Worm (Caenorhabditis elegans) whole organism, dauer: ENCODE data around the gene galt-1.

ENCODE experiments used
- unc-62 ChIP-seq: sonication (generic microtip); optimal IDR thresholded peaks from 2 replicates; lab custom pipeline; 2017; ENCODE audit warnings: missing biosample characterization, missing genetic modification reagents, missing genetic modification characterization

Gene galt-1

DNA sequence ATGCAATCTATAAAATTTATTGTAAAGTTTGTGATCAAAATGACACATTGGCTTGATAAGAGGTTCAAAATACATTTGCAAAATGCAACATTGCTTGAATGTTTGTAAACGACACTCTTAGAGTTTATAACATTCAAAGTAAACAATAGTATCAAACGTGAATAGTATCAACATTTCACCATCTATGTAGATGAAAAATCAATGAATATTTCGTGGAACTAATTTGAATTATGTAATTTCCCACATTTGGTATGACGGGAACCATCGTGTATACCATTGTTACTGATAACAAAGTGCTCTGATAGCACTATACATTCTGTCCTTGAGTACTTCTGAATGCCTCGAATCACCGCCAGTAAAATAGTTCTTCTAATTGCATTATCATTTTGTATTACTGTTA is at the start of gene galt-1:
TSS of gene galt-1 (plus strand) at position 318 of the 400 bp plus-strand sequence.
- no peak for TF ChIP-seq unc-62 (GFP tag; lab: Kevin White, UChicago)

DNA sequence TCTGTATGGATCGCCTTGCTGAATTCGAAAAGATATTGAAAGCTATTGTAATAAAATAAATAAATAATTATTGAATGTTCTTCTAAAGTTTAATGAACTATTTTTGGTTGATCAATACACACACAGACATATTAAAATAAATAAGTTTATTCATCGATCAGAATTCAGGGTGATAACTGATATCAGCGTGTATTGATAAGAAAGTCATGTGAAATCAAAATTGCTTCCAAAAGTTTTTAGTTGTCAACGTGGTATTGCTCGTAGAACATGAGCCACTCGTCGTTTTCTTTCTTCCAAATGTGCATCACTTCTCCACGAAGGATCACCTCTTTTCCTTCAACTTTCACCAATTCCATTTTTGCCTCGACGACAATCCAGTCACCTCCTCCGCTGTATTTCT is 48.3 kb upstream of the galt-1 start:
- TF ChIP-seq unc-62 (GFP tag; lab: Kevin White, UChicago): no peak

DNA sequence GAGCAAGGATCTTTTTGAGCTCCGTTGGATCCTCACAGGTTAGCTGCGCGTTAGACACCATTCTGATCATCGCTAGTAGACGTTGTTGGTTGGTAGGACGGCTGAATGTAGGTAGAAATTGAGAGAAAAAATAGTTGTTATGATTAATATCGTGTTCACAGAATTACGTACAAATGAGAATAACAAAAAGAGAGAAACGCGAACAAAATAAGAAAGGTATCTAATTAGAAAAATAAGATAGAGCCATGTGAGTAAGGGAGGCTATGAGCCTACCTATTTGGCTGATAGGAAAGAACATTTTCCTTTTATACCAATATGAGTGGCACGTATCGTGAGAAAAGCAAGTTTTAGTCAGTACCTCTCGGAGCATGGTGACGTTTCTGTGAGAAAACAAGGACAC is 47.0 kb upstream of the galt-1 start, which contains the start of gene C04E6.8:
TSS of gene C04E6.8 (minus strand) at position 101 of the 400 bp plus-strand sequence.
- no peak for TF ChIP-seq unc-62 (GFP tag; lab: Kevin White, UChicago)

DNA sequence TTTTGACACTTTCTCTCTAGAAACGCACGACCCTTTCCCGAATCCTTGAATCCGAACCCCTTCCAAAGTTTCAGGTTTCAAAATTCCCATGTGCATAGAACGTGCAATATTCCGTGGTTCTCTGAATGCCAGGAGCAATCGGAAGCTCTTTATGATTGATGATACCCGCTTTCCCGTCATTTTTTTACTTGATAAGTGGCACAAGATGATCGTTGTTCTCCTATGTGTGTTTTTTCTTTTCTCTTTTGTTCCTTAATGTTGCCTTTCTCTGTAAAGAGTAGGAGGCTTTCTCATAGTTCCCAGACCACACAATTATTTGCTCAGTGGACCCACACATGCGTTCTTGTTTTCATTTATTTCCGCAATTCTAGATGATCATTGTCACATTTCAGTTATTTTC is 41.9 kb upstream of the galt-1 start:
- TF ChIP-seq unc-62 (GFP tag; lab: Kevin White, UChicago): no peak

DNA sequence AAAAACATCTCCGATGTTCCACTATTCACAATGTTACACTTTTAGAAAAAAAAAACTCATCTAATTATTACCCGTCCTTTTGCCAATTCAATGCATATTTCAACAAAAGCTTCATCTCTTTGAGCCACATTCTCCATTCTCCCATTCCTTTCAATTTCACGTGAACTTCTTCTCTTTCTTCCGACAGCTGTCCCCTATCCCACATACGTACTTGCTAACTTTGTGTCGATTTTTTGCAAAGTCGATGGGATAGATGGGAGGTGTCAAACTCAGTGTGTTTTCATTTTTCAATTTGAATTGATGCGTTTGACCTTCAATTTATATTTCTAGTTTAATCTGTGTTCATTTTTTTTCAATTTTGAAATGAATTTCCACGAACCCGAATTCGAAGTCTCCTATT is 39.5 kb upstream of the galt-1 start:
- TF ChIP-seq unc-62 (GFP tag; lab: Kevin White, UChicago): no peak

DNA sequence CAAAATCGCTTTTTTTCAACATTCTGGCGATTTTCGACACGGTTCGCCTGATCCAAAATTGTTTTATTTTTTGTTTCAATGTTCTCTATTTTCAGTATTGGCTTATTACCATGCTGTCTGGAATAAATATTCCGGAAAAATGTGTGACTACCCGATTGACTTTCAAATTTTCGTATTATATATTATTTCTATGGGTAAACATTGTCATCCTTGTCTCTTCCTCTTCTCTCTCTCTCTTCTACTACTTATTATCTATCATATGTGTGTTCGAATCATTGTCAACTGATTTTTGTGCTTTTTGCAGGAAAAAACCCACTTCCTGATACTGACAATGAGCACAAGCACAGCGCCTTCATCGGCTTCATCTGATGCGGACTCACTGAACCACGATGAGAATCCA is 37.7 kb upstream of the galt-1 start, which contains the start of gene C04E6.7:
TSS of gene C04E6.7 (plus strand) at position 301 of the 400 bp plus-strand sequence.
- TF ChIP-seq unc-62 (GFP tag; lab: Kevin White, UChicago): no peak

DNA sequence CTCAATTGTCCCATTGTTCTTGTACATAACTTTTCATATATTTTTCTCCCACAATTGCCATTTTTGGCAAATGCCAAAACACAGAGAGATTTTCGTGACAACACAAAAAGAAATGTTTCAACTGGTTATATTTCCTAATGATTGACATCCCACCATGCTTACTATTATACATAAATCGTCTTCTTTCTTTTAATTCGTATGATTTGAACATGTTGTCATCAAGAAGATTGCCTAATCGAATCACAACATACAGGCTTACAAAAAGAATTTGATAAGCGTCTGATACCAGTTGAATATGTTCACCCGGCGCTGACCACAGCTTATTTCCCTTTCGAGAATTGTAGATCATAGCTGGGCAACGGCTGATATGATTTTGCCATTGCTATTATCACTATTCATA is 35.7 kb upstream of the galt-1 start, which contains the start of gene grd-9:
TSS of gene grd-9 (plus strand) at position 301 of the 400 bp plus-strand sequence.
- no peak for TF ChIP-seq unc-62 (GFP tag; lab: Kevin White, UChicago)

DNA sequence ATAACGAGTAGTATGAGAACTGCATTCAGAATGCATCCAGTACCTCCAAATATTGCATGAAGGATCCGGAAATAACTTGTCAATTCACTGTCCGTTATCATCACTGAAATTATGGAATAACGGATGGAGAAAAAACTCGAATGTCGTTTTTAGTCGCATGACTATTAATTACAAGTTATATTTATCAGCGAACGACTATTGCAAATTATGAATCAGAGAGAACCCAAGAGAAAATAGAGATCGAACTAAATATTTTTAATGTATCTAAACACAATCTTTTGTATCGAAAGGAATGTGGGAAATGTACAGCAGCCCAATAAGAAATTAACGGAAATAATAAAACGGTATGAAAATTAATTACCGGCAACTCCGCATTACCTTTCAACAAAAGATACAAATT is 30.8 kb upstream of the galt-1 start, which contains the start of gene srd-16:
TSS of gene srd-16 (minus strand) at position 101 of the 400 bp plus-strand sequence.
- TF ChIP-seq unc-62 (GFP tag; lab: Kevin White, UChicago): no peak

DNA sequence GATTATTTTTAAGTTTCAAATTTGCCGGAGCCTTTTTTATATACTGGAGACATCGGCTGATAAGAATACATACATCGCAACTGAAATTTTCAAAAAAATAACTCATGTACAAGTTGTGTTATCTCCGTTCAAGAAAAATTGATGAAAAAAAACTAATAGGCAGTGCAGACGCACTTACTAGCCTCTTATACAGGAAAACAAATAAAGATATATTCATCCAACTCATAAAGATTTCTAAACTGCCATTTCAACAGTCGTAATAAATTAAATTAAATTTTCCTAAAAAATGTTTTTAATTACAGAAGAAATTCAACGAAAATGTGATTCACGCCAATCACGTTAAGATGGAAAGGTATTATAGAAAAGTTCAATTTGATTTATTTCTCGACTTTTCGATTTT is 28.9 kb upstream of the galt-1 start, which contains the start of gene C04E6.5:
TSS of gene C04E6.5 (plus strand) at position 301 of the 400 bp plus-strand sequence.
- TF ChIP-seq unc-62 (GFP tag; lab: Kevin White, UChicago): no peak

DNA sequence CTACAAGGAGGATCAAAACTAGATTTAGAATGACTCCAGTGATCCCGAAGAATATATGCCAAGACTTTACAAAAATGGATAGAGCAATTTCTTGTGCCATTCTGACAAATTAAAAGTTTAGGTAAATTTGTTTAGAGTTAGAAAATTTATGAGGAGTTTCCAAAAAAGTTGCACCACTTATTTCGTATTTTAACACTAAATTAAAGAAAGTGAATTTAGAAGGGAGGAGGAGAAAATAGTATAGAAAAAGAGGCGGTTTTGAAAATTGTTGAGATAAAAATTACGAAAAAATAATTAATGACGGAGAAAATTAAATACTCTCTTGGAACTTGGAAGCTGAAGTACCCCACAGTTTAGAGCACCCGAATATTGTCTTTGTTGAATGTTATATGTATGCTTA is 24.5 kb upstream of the galt-1 start, which contains the start of gene srd-15:
TSS of gene srd-15 (minus strand) at position 101 of the 400 bp plus-strand sequence.
- TF ChIP-seq unc-62 (GFP tag; lab: Kevin White, UChicago): no peak

DNA sequence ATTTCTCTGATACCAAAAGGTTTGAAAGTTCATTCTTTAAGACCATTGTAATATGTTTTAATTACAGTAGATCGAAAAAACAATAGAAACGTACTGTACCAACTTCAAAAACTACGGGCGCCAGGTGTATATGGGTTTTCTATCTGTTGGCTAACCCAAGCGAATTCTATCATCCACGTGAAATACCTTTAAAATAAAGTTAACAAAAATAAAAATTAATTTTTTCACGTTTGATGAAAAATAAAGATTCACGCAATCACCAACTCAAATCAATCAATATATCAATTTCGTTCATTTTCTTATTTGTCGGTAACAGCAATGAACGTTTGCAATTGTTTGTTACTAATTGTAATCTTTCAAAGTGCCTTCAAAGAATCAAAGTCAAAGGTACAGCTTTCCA is 23.6 kb upstream of the galt-1 start, which contains the start of gene C04E6.4:
TSS of gene C04E6.4 (plus strand) at position 301 of the 400 bp plus-strand sequence.
- TF ChIP-seq unc-62 (GFP tag; lab: Kevin White, UChicago): no peak

DNA sequence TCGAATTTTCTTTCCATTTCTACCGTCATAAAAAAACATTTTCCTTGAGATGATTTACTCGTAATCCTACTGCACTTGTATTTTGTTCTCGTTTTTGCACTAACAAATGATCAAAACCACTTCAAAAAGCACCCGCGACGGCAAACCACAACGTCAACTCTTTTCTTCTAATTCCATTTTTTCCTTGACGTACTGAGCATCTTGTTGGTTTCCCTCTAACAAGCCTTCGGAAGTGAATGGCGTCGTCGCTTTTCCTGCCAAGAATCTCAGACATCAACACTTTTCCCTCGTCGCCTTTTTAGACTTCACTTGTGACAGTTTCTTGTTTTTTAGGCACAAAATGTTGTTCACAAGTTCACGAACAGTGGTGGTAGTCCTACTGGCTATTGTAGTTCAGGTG is 18.3 kb upstream of the galt-1 start, which contains the start of gene C04E6.13:
TSS of gene C04E6.13 (plus strand) at position 301 of the 400 bp plus-strand sequence.
- TF ChIP-seq unc-62 (GFP tag; lab: Kevin White, UChicago): no peak

DNA sequence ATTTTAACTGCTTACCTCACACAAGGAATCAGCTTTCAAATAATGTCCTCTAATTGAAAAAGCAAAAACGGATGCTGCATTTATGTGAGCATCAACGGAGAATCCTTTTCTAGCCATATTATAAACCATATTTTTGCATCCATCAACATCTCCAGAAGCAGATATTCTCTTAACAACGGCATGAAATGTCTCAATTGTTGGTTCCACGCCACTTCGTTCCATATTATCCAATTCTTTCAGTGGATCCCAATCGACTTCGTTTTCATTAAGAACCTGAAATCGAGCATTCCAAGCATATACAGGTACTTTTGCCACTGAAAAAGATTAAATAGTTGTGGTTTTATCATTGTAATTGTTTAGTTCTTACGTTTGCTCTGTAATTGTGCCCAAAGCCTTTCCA is 13.8 kb upstream of the galt-1 start:
- TF ChIP-seq unc-62 (GFP tag; lab: Kevin White, UChicago): no peak

DNA sequence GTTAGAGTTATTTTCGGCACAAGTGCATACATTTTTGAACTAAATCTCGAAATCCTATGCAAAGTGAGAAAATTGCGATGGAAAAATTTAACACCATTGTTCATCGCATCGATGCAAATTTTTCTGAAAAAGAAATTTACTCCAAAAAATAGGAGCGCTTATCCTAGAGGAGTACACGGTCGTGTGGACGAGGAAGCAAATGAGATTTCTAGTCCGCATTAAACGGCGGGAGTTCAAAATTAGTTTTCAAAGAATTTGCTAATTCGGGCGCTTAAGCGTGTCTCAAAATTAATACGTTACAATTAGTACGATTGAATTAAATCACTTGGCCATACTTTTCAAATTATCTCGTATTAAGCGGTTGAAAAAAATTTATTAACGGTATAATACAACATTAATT is 13.0 kb upstream of the galt-1 start, which contains the start of gene lrpr-1:
TSS of gene lrpr-1 (minus strand) at position 185 of the 400 bp plus-strand sequence.
- no peak for TF ChIP-seq unc-62 (GFP tag; lab: Kevin White, UChicago)

DNA sequence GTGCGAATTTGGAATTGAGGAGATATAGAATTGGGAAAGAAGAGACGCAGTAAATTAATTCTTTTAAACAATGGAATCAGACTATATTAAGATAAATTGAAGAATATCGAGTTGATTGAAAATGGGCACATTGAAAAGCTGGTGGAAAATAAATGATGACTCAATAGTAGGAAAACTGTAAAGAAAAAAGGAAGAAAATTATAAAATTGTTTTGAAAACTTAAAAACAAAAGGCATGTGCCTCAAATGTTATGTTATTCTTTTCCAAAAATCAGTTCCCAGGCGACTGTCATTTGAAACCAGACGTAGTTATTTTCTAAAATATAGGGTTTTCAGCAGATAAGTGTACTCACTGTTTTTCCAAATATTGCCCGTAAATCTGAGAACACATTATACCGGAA is 10.8 kb upstream of the galt-1 start, which contains the start of gene C04E6.12:
TSS of gene C04E6.12 (minus strand) at position 101 of the 400 bp plus-strand sequence.
- no peak for TF ChIP-seq unc-62 (GFP tag; lab: Kevin White, UChicago)

DNA sequence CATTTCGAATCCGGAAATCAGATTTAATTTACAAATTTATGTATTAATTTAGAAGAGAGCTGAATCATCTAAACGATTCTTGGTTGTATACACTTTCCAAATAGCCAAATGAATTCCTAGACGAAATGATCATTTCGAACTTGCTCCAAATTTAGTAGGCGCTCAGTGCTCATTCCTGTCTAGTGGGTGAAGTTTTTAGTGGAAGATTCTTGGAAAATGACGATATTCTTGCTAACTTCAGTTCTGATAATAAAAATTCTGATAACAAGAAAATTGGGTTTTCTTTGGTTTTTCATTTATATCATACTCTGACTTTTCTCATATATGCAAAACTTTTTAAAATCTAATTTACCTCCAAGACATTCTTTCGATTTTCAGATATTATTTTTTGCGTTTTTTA is 8.9 kb upstream of the galt-1 start:
- no peak for TF ChIP-seq unc-62 (GFP tag; lab: Kevin White, UChicago)

DNA sequence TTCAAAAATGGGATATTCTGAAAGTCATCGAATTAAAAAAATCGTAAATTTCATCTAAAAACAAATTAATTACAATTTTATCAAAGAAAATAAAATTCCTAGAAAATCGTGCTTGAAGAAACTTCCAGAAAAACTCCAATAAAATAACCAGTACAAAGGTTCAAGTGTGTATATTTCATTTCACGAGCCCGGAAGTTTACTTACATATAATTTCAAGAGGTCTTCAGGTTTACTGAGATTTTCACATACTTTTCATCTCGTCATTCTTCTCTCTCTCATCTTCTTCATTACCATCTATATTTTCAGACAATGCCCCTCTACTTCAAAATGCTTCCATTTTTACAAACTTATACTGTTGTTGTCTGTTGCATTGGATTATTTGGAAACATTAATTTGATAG is 8.5 kb upstream of the galt-1 start, which contains the start of gene srsx-18:
TSS of gene srsx-18 (plus strand) at position 301 of the 400 bp plus-strand sequence.
- no peak for TF ChIP-seq unc-62 (GFP tag; lab: Kevin White, UChicago)
